Fruit fly (Drosophila melanogaster): ENCODE measurements around the gene Usp32.

Usp32 gene

dm6 chr3L:19870843-19871666, at the start of gene Usp32, which contains the start of gene Rab8 (continued):
- TF ChIP-seq CG2202 (tag; optimal IDR thresholded peaks at IDR 0.05) (peak; percentile 25), CG31224 (GFP tag; IDR thresholded peaks at IDR 0.05) (peak; percentile 27; the same call in 1 of the 2 replicates), MTF-1 (GFP tag; optimal IDR thresholded peaks at IDR 0.05; ENCODE audit: borderline replicate concordance) (peak; percentile 44), CG33557 (GFP tag; optimal IDR thresholded peaks at IDR 0.05) (peak; percentile 50), CG12391 (tag; optimal IDR thresholded peaks at IDR 0.05) (peak; percentile 54), CG4617 (GFP tag; optimal IDR thresholded peaks at IDR 0.05; ENCODE audit: borderline replicate concordance) (peak; percentile 93), CG33213 (GFP tag; optimal IDR thresholded peaks at IDR 0.05) (peak; percentile 72), CG4282 (GFP tag; optimal IDR thresholded peaks at IDR 0.05) (peak; percentile 47), CG18764 (GFP tag; optimal IDR thresholded peaks at IDR 0.05) (peak; percentile 34), fd102C (GFP tag; optimal IDR thresholded peaks at IDR 0.05) (peak; percentile 1), tio (GFP tag; optimal IDR thresholded peaks at IDR 0.05) (no peak), Gsc (GFP tag; IDR thresholded peaks at IDR 0.05) (no peak), gcm2 (GFP tag; optimal IDR thresholded peaks at IDR 0.05) (no peak), gsb (GFP tag; IDR thresholded peaks at IDR 0.05) (no peak), Myb (GFP tag; optimal IDR thresholded peaks at IDR 0.05) (peak; percentile 58), NfI (GFP tag; optimal IDR thresholded peaks at IDR 0.05) (peak; percentile 72), B-H1 (GFP tag; IDR thresholded peaks at IDR 0.05) (no peak), CG10654 (GFP tag; optimal IDR thresholded peaks at IDR 0.05) (peak; percentile 46), otp (GFP tag; IDR thresholded peaks at IDR 0.05) (0 out of 3 replicates have a peak, but pooled peaks have one; percentile 38), CG12219 (GFP tag; optimal IDR thresholded peaks at IDR 0.05) (no peak), NC2α (GFP tag; optimal IDR thresholded peaks at IDR 0.05) (peak; percentile 49), ssp (GFP tag; IDR thresholded peaks at IDR 0.05) (no peak), Dfd (GFP tag; optimal IDR thresholded peaks at IDR 0.05) (no peak), lola (GFP tag; optimal IDR thresholded peaks at IDR 0.05) (peak in 1 of 3 experiments; percentile 4), gce (GFP tag; IDR thresholded peaks at IDR 0.05) (no peak), ind (GFP tag; optimal IDR thresholded peaks at IDR 0.05) (peak; percentile 60), CoRest (tag; optimal IDR thresholded peaks at IDR 0.05) (no peak), Fer3 (tag; optimal IDR thresholded peaks at IDR 0.05) (no peak), Hmx (GFP tag; optimal IDR thresholded peaks at IDR 0.05) (no peak), CG9932 (GFP tag; IDR thresholded peaks at IDR 0.05) (peak; percentile 81), lov (optimal IDR thresholded peaks at IDR 0.05) (no peak), lov (GFP tag; IDR thresholded peaks at IDR 0.05) (no peak), Ravus (GFP tag; IDR thresholded peaks at IDR 0.05) (no peak), CG1602 (GFP tag; optimal IDR thresholded peaks at IDR 0.05) (peak; percentile 20), dpn (GFP tag; optimal IDR thresholded peaks at IDR 0.05) (peak; percentile 63 to 80), CG17912 (GFP tag; optimal IDR thresholded peaks at IDR 0.05) (peak; percentile 70), CG10209 (GFP tag; optimal IDR thresholded peaks at IDR 0.05) (peak; percentile 63), CG14667 (GFP tag; IDR thresholded peaks at IDR 0.05) (no peak), dimm (GFP tag; IDR thresholded peaks at IDR 0.05) (no peak), ranshi (GFP tag; IDR thresholded peaks at IDR 0.05) (no peak), crol (GFP tag; IDR thresholded peaks at IDR 0.05) (no peak), CG4707 (GFP tag; optimal IDR thresholded peaks at IDR 0.05) (peak; percentile 40), ap (GFP tag; IDR thresholded peaks at IDR 0.05) (no peak), Doc3 (GFP tag; IDR thresholded peaks at IDR 0.05; ENCODE audit: partially characterized antibody) (peak; percentile 69), CG11085 (GFP tag; IDR thresholded peaks at IDR 0.05) (peak; percentile 44; the same call in 1 of the 2 replicates)

Data from whole organism, embryonic.